Worm (Caenorhabditis elegans) whole organism, young adult: Measurements from ENCODE around the gene oig-2.

Source experiments
- B0019.2 ChIP-seq: fragments of 200-800 bp; sonication (Bioruptor generic); conservative IDR thresholded peaks from 2 replicates; pipeline ENCODE4 v1.3.6; 2022; ENCODE audit warnings: missing genetic modification reagents, missing genetic modification characterization, missing compliant biosample characterization
- B0261.1 ChIP-seq: sonication (generic microtip); optimal IDR thresholded peaks from 2 replicates; lab custom pipeline; 2016; ENCODE audit warnings: mild to moderate bottlenecking, missing genetic modification characterization, moderate library complexity, missing compliant biosample characterization
- B0336.3 ChIP-seq: fragments of 200-800 bp; sonication (Bioruptor generic); IDR thresholded peaks from 2 replicates; pipeline ENCODE4 v1.3.6; 2022; ENCODE audit warnings: missing genetic modification characterization, missing compliant biosample characterization
- F37B4.10 ChIP-seq: fragments of 200-800 bp; sonication (Bioruptor generic); IDR thresholded peaks from 2 replicates; pipeline ENCODE4 v1.3.6; 2022; ENCODE audit warnings: missing genetic modification characterization, missing compliant biosample characterization
- F39B2.1 ChIP-seq: fragments of 200-800 bp; sonication (Bioruptor generic); IDR thresholded peaks from 2 replicates; pipeline ENCODE4 v1.3.6; 2022; ENCODE audit warnings: missing genetic modification reagents, missing genetic modification characterization, missing compliant biosample characterization
- F49E8.2 ChIP-seq: sonication (generic microtip); optimal IDR thresholded peaks from 3 replicates; lab custom pipeline; 2017; ENCODE audit warnings: missing genetic modification characterization, mild to moderate bottlenecking, missing compliant biosample characterization, antibody characterized with exemption, moderate library complexity; ENCODE audit not compliant: insufficient read depth
- F55B11.4 ChIP-seq: sonication (generic microtip); optimal IDR thresholded peaks from 2 replicates; lab custom pipeline; 2016; ENCODE audit warnings: missing compliant biosample characterization, missing genetic modification characterization, borderline replicate concordance; ENCODE audit not compliant: insufficient read depth
- K12H6.12 ChIP-seq: fragments of 200-800 bp; sonication (Bioruptor generic); optimal IDR thresholded peaks from 2 replicates; lab custom pipeline; 2018; ENCODE audit warnings: mild to moderate bottlenecking, missing genetic modification characterization, missing compliant biosample characterization
- T07F8.4 ChIP-seq: sonication (generic microtip); optimal IDR thresholded peaks from 2 replicates; lab custom pipeline; 2016; ENCODE audit warnings: mild to moderate bottlenecking, missing genetic modification characterization, moderate library complexity, missing compliant biosample characterization
- T26A5.8 ChIP-seq: sonication (generic microtip); optimal IDR thresholded peaks from 2 replicates; lab custom pipeline; 2016; ENCODE audit warnings: missing genetic modification characterization, missing compliant biosample characterization
- Y53F4B.3 ChIP-seq: fragments of 200-800 bp; sonication (Bioruptor generic); IDR thresholded peaks from 2 replicates; pipeline ENCODE4 v1.3.6; 2022; ENCODE audit warnings: missing genetic modification reagents, missing genetic modification characterization, missing compliant biosample characterization
- Y53G8AR.9 ChIP-seq: fragments of 200-800 bp; sonication (Bioruptor generic); conservative IDR thresholded peaks from 2 replicates; pipeline ENCODE4 v1.3.6; 2022; ENCODE audit warnings: missing genetic modification reagents, missing genetic modification characterization, missing compliant biosample characterization
- akir-1 ChIP-seq: fragments of 200-800 bp; sonication (Bioruptor generic); optimal IDR thresholded peaks from 2 replicates; lab custom pipeline; 2018; ENCODE audit warnings: mild to moderate bottlenecking, missing genetic modification characterization, moderate library complexity, missing compliant biosample characterization
- ama-1 ChIP-seq, 3 experiments: fragments of 150-350 bp in 1 of 3; sonication (generic microtip) in 2 of 3; optimal IDR thresholded peaks; 2 replicates each; lab custom pipeline; 2014 to 2018; ENCODE audit warnings: missing biosample characterization in 2 of 3, missing genetic modification characterization in 2 of 3, missing genetic modification reagents in 2 of 3
- aptf-3 ChIP-seq: fragments of 200-800 bp; sonication (Bioruptor generic); IDR thresholded peaks from 2 replicates; pipeline ENCODE4 v1.3.6; 2022; ENCODE audit warnings: missing genetic modification characterization, missing compliant biosample characterization
- attf-5 ChIP-seq: fragments of 200-800 bp; sonication (Bioruptor generic); optimal IDR thresholded peaks from 2 replicates; lab custom pipeline; 2018; ENCODE audit warnings: mild to moderate bottlenecking, missing genetic modification characterization, missing compliant biosample characterization
- attf-6 ChIP-seq: fragments of 200-800 bp; sonication (Bioruptor generic); IDR thresholded peaks from 2 replicates; pipeline ENCODE4 v1.3.6; 2022; ENCODE audit warnings: missing genetic modification reagents, missing genetic modification characterization, missing compliant biosample characterization
- ccch-3 ChIP-seq: fragments of 200-800 bp; sonication (Bioruptor generic); optimal IDR thresholded peaks from 2 replicates; lab custom pipeline; 2018; ENCODE audit warnings: mild to moderate bottlenecking, missing genetic modification characterization, missing compliant biosample characterization
- ekl-4 ChIP-seq: fragments of 200-800 bp; sonication (Bioruptor generic); IDR thresholded peaks from 2 replicates; pipeline ENCODE4 v1.3.6; 2022; ENCODE audit warnings: missing genetic modification reagents, missing genetic modification characterization, missing compliant biosample characterization
- fkh-3 ChIP-seq: sonication (generic microtip); optimal IDR thresholded peaks from 2 replicates; lab custom pipeline; 2016; ENCODE audit warnings: mild to moderate bottlenecking, missing genetic modification characterization, missing compliant biosample characterization
- him-1 ChIP-seq: sonication (generic microtip); optimal IDR thresholded peaks from 2 replicates; lab custom pipeline; 2016; ENCODE audit warnings: missing genotype, missing genetic modification reagents, missing genetic modification characterization, missing compliant biosample characterization
- hlh-12 ChIP-seq: sonication (generic microtip); optimal IDR thresholded peaks from 2 replicates; lab custom pipeline; 2016; ENCODE audit warnings: missing genetic modification characterization, missing compliant biosample characterization
- hlh-26 ChIP-seq: fragments of 200-800 bp; sonication (Bioruptor generic); conservative IDR thresholded peaks from 2 replicates; pipeline ENCODE4 v1.3.6; 2022; ENCODE audit warnings: missing genetic modification reagents, missing genetic modification characterization, missing compliant biosample characterization
- hrde-1 ChIP-seq: sonication (generic microtip); optimal IDR thresholded peaks from 2 replicates; lab custom pipeline; 2016; ENCODE audit warnings: missing genetic modification characterization, mild to moderate bottlenecking, missing compliant biosample characterization, moderate library complexity, missing genotype, missing genetic modification reagents, borderline replicate concordance
- hsf-1 ChIP-seq: fragments of 200-800 bp; sonication (Bioruptor generic); IDR thresholded peaks from 2 replicates; pipeline ENCODE4 v1.3.6; 2022; ENCODE audit warnings: missing genetic modification reagents, missing genetic modification characterization, missing compliant biosample characterization
- lag-1 ChIP-seq: fragments of 200-800 bp; sonication (Bioruptor generic); IDR thresholded peaks from 2 replicates; pipeline ENCODE4 v1.3.6; 2022; ENCODE audit warnings: missing genetic modification reagents, missing genetic modification characterization, missing compliant biosample characterization
- lin-35 ChIP-seq, 3 experiments: fragments of 150-350 bp in 2 of 3; sonication (generic microtip) in 1 of 3; optimal IDR thresholded peaks; 2 replicates each; lab custom pipeline; 2014 to 2018; ENCODE audit warnings: missing biosample characterization in 3 of 3, missing genetic modification characterization in 3 of 3, missing genetic modification reagents in 3 of 3
- lir-1 ChIP-seq: fragments of 200-800 bp; sonication (Bioruptor generic); conservative IDR thresholded peaks from 2 replicates; pipeline ENCODE4 v1.3.6; 2022; ENCODE audit warnings: missing genetic modification reagents, missing genetic modification characterization, missing compliant biosample characterization
- lsl-1 ChIP-seq: fragments of 200-800 bp; sonication (Bioruptor generic); optimal IDR thresholded peaks from 2 replicates; lab custom pipeline; 2018; ENCODE audit warnings: mild to moderate bottlenecking, missing genetic modification characterization, moderate library complexity, missing compliant biosample characterization
- madf-6 ChIP-seq: fragments of 200-800 bp; sonication (Bioruptor generic); IDR thresholded peaks from 2 replicates; pipeline ENCODE4 v1.3.6; 2022; ENCODE audit warnings: missing genetic modification reagents, missing genetic modification characterization, missing compliant biosample characterization
- madf-8 ChIP-seq: fragments of 200-800 bp; sonication (Bioruptor generic); conservative IDR thresholded peaks from 2 replicates; pipeline ENCODE4 v1.3.6; 2022; ENCODE audit warnings: missing genetic modification reagents, missing genetic modification characterization, missing compliant biosample characterization
- mel-28 ChIP-seq: sonication (generic microtip); optimal IDR thresholded peaks from 2 replicates; lab custom pipeline; 2016; ENCODE audit warnings: borderline replicate concordance, mild to moderate bottlenecking, missing genetic modification characterization, missing compliant biosample characterization
- mes-4 ChIP-seq: sonication (generic microtip); optimal IDR thresholded peaks from 2 replicates; lab custom pipeline; 2016; ENCODE audit warnings: missing genotype, missing genetic modification characterization, missing compliant biosample characterization
- mxl-1 ChIP-seq: sonication (generic microtip); optimal IDR thresholded peaks from 2 replicates; lab custom pipeline; 2016; ENCODE audit warnings: missing genetic modification characterization, missing compliant biosample characterization
- nhr-179 ChIP-seq: sonication (generic microtip); optimal IDR thresholded peaks from 2 replicates; lab custom pipeline; 2016; ENCODE audit warnings: mild to moderate bottlenecking, missing genetic modification characterization, missing compliant biosample characterization
- nhr-80 ChIP-seq: sonication (generic microtip); optimal IDR thresholded peaks from 2 replicates; lab custom pipeline; 2016; ENCODE audit warnings: missing genetic modification characterization, missing compliant biosample characterization
- pbrm-1 ChIP-seq: fragments of 200-800 bp; sonication (Bioruptor generic); IDR thresholded peaks from 2 replicates; pipeline ENCODE4 v1.3.6; 2022; ENCODE audit warnings: missing genetic modification reagents, missing genetic modification characterization, missing compliant biosample characterization
- pha-4 ChIP-seq: fragments of 150-350 bp; sonication (generic microtip); optimal IDR thresholded peaks from 2 replicates; lab custom pipeline; 2014; ENCODE audit warnings: missing biosample characterization, missing genetic modification reagents, missing genetic modification characterization
- rcor-1 ChIP-seq: fragments of 200-800 bp; sonication (Bioruptor generic); IDR thresholded peaks from 2 replicates; pipeline ENCODE4 v1.3.6; 2022; ENCODE audit warnings: missing genetic modification reagents, missing genetic modification characterization, missing compliant biosample characterization
- rpc-1 ChIP-seq, 2 experiments: fragments of 150-350 bp in 1 of 2; sonication (generic microtip) in 1 of 2; optimal IDR thresholded peaks; 2 replicates each; lab custom pipeline; 2014 to 2018; ENCODE audit warnings: missing biosample characterization in 1 of 2, missing genetic modification characterization in 1 of 2, missing genetic modification reagents in 1 of 2, missing genotype in 1 of 2
- sdz-38 ChIP-seq: sonication (generic microtip); optimal IDR thresholded peaks from 2 replicates; lab custom pipeline; 2016; ENCODE audit warnings: missing genotype, missing genetic modification characterization, missing compliant biosample characterization
- sea-2 ChIP-seq: fragments of 200-800 bp; sonication (Bioruptor generic); IDR thresholded peaks from 2 replicates; pipeline ENCODE4 v1.3.6; 2022; ENCODE audit warnings: missing genetic modification characterization, missing compliant biosample characterization
- snpc-3.4 ChIP-seq: sonication (generic microtip); optimal IDR thresholded peaks from 2 replicates; lab custom pipeline; 2017; ENCODE audit warnings: missing genetic modification characterization, mild to moderate bottlenecking, missing compliant biosample characterization, antibody characterized with exemption, moderate library complexity, missing genotype, missing genetic modification reagents
- tbx-9 ChIP-seq: sonication (generic microtip); optimal IDR thresholded peaks from 2 replicates; lab custom pipeline; 2016; ENCODE audit warnings: borderline replicate concordance, missing genetic modification characterization, inconsistent platforms, missing compliant biosample characterization
- ztf-18 ChIP-seq: sonication (generic microtip); optimal IDR thresholded peaks from 2 replicates; lab custom pipeline; 2016; ENCODE audit warnings: missing genotype, mild to moderate bottlenecking, missing genetic modification characterization, missing compliant biosample characterization
- ztf-22 ChIP-seq: fragments of 200-800 bp; sonication (Bioruptor generic); optimal IDR thresholded peaks from 2 replicates; lab custom pipeline; 2018; ENCODE audit warnings: mild to moderate bottlenecking, missing genetic modification characterization, moderate library complexity, missing compliant biosample characterization
- ztf-28 ChIP-seq: fragments of 200-800 bp; sonication (Bioruptor generic); IDR thresholded peaks from 2 replicates; pipeline ENCODE4 v1.3.6; 2022; ENCODE audit warnings: missing genetic modification reagents, missing genetic modification characterization, missing compliant biosample characterization

Gene oig-2

ce11 chrII:12994009-12994788 lies 13.8 kb downstream of the oig-2 start (continued):
- TF ChIP-seq ama-1 (optimal IDR thresholded peaks at IDR 0.05; lab: Kevin White, UChicago) (peak; percentile 50), ama-1 (GFP tag; optimal IDR thresholded peaks at IDR 0.05; lab: Kevin White, UChicago) (no peak), fkh-3 (no peak), mes-4 (tag; lab: Kevin White, UChicago) (no peak), Y53F4B.3 (GFP tag; lab: Robert Waterston, UW) (no peak), attf-6 (no peak), pbrm-1 (peak; percentile 54; the same call in 1 of the 2 replicates), lin-35 (GFP tag; optimal IDR thresholded peaks at IDR 0.05; lab: Kevin White, UChicago) (no peak), F37B4.10 (GFP tag; lab: Robert Waterston, UW) (no peak), madf-6 (GFP tag; lab: Robert Waterston, UW) (peak; percentile 24; the same call in 1 of the 2 replicates), hsf-1 (GFP tag; lab: Robert Waterston, UW) (peak; percentile 61; the same call in 1 of the 2 replicates), rcor-1 (GFP tag; lab: Robert Waterston, UW) (no peak), lag-1 (GFP tag; lab: Robert Waterston, UW) (no peak), F39B2.1 (0 out of 2 replicates have a peak, but pooled peaks have one; percentile 20), mxl-1 (tag; lab: Kevin White, UChicago) (no peak), sea-2 (GFP tag; lab: Robert Waterston, UW) (no peak), B0261.1 (tag; lab: Kevin White, UChicago) (no peak), akir-1 (no peak), hrde-1 (tag; lab: Kevin White, UChicago) (no peak), hlh-26 (no peak), madf-8 (GFP tag; lab: Robert Waterston, UW) (no peak), mel-28 (no peak), him-1 (tag; lab: Kevin White, UChicago) (no peak), lir-1 (no peak), K12H6.12 (tag; lab: Kevin White, UChicago) (no peak), sdz-38 (tag; lab: Kevin White, UChicago) (no peak), T26A5.8 (no peak), ztf-22 (GFP tag; lab: Kevin White, UChicago) (peak; percentile 28), Y53G8AR.9 (GFP tag; lab: Robert Waterston, UW) (no peak; the same call in none of the 2 replicates), F49E8.2 (tag; lab: Kevin White, UChicago) (no peak), ztf-18 (no peak), lsl-1 (no peak), T07F8.4 (tag; lab: Kevin White, UChicago) (no peak), pha-4 (tag; lab: Kevin White, UChicago) (no peak), aptf-3 (GFP tag; lab: Robert Waterston, UW) (no peak), hlh-12 (no peak), ztf-28 (GFP tag; lab: Robert Waterston, UW) (no peak), ccch-3 (no peak), nhr-80 (tag; lab: Kevin White, UChicago) (peak; percentile 71), tbx-9 (tag; lab: Kevin White, UChicago) (no peak), nhr-179 (tag; lab: Kevin White, UChicago) (no peak), attf-5 (GFP tag; lab: Kevin White, UChicago) (peak; percentile 13), B0336.3 (GFP tag; lab: Robert Waterston, UW) (peak; percentile 75), rpc-1 (optimal IDR thresholded peaks at IDR 0.05; lab: Kevin White, UChicago) (no peak), rpc-1 (tag; optimal IDR thresholded peaks at IDR 0.05; lab: Kevin White, UChicago) (no peak), B0019.2 (no peak), ekl-4 (GFP tag; lab: Robert Waterston, UW) (peak; percentile 71), snpc-3.4 (no peak), F55B11.4 (no peak)
